Fruit fly (Drosophila melanogaster) whole organism, adult: ENCODE results near the gene CG43055.

Experiments used
- CG12768 ChIP-seq: fragments of 200-800 bp; sonication (Bioruptor generic); optimal IDR thresholded peaks from 2 replicates; lab custom pipeline; 2017; ENCODE audit warnings: missing biosample characterization, missing genetic modification characterization, mild to moderate bottlenecking, moderate library complexity, missing genetic modification reagents
- CG33017 ChIP-seq: fragments of 200-800 bp; sonication (Bioruptor generic); optimal IDR thresholded peaks from 2 replicates; lab custom pipeline; 2018; ENCODE audit warnings: missing biosample characterization, mild to moderate bottlenecking, missing genetic modification characterization, moderate library complexity
- CG7045 ChIP-seq: fragments of 200-800 bp; sonication (Bioruptor generic); optimal IDR thresholded peaks from 2 replicates; lab custom pipeline; 2017; ENCODE audit warnings: missing biosample characterization, mild to moderate bottlenecking, missing genetic modification characterization
- CG7101 ChIP-seq: fragments of 200-800 bp; sonication (Bioruptor generic); optimal IDR thresholded peaks from 2 replicates; lab custom pipeline; 2018; ENCODE audit warnings: missing biosample characterization, mild to moderate bottlenecking, missing genetic modification characterization, moderate library complexity
- Clk ChIP-seq: fragments of 200-800 bp; sonication (Bioruptor generic); optimal IDR thresholded peaks from 2 replicates; lab custom pipeline; 2017; ENCODE audit warnings: missing biosample characterization, missing genetic modification characterization
- Hr96 ChIP-seq: fragments of 200-800 bp; sonication (Bioruptor generic); optimal IDR thresholded peaks from 2 replicates; lab custom pipeline; 2016; ENCODE audit warnings: missing biosample characterization, missing genetic modification characterization
- Mnt ChIP-seq: fragments of 200-800 bp; sonication (Bioruptor generic); optimal IDR thresholded peaks from 2 replicates; lab custom pipeline; 2016; ENCODE audit warnings: missing biosample characterization, mild to moderate bottlenecking, missing genetic modification characterization
- cnc ChIP-seq, 2 experiments: fragments of >200 bp; optimal IDR thresholded peaks; 2 replicates each; lab custom pipeline; 2017
- ovo ChIP-seq: fragments of 200-800 bp; sonication (Bioruptor generic); optimal IDR thresholded peaks from 2 replicates; lab custom pipeline; 2016; ENCODE audit warnings: missing biosample characterization, missing genetic modification characterization
- tj ChIP-seq: fragments of 200-800 bp; sonication (Bioruptor generic); optimal IDR thresholded peaks from 3 replicates; lab custom pipeline; 2017; ENCODE audit warnings: missing biosample characterization, mild to moderate bottlenecking, missing genetic modification characterization, moderate library complexity

dm6 chr2L:4400653-4401052, 10.3 kb upstream of the CG43055 start, which contains the start of gene CG33003:
- no peak for TF ChIP-seq cnc (optimal IDR thresholded peaks at IDR 0.05; lab: Kevin White, UChicago)
- no peak for TF ChIP-seq CG12768 (GFP tag; lab: Kevin White, UChicago)
- TF ChIP-seq tj (GFP tag; lab: Kevin White, UChicago) = no peak
- no peak for TF ChIP-seq CG7045 (GFP tag; lab: Kevin White, UChicago)
- no peak for TF ChIP-seq ovo
- TF ChIP-seq CG7101 (tag; lab: Kevin White, UChicago) = no peak
- TF ChIP-seq Mnt (GFP tag; lab: Kevin White, UChicago) = no peak
- TF ChIP-seq CG33017 (tag; lab: Kevin White, UChicago) = no peak
- TF ChIP-seq Hr96 (GFP tag; lab: Kevin White, UChicago) = no peak
- TF ChIP-seq Clk (GFP tag; lab: Kevin White, UChicago) = no peak
